Worm (Caenorhabditis elegans) whole organism, midembryonic: Measurements from ENCODE around the gene R07B7.8.

Experiments
- cog-1 ChIP-seq: sonication (generic microtip); optimal IDR thresholded peaks from 2 replicates; lab custom pipeline; 2016; ENCODE audit warnings: missing genetic modification characterization, missing compliant biosample characterization
- flt-1 ChIP-seq: fragments of 200-800 bp; sonication (Bioruptor generic); IDR thresholded peaks from 2 replicates; pipeline ENCODE4 v1.3.6; 2022; ENCODE audit warnings: missing genetic modification characterization, missing compliant biosample characterization
- ref-1 ChIP-seq: fragments of 200-800 bp; sonication (Bioruptor generic); conservative IDR thresholded peaks from 2 replicates; pipeline ENCODE4 v1.3.6; 2022; ENCODE audit warnings: missing genetic modification reagents, missing genetic modification characterization, missing compliant biosample characterization
- tab-1 ChIP-seq: fragments of 200-800 bp; sonication (Bioruptor generic); IDR thresholded peaks from 2 replicates; pipeline ENCODE4 v1.3.6; 2022; ENCODE audit warnings: missing genetic modification characterization, missing compliant biosample characterization
- ztf-23 ChIP-seq: fragments of 200-800 bp; sonication (Bioruptor generic); IDR thresholded peaks from 2 replicates; pipeline ENCODE4 v1.3.6; 2022; ENCODE audit warnings: missing genetic modification reagents, missing genetic modification characterization, missing compliant biosample characterization
- ztf-29 ChIP-seq: fragments of 200-800 bp; sonication (Bioruptor generic); IDR thresholded peaks from 2 replicates; pipeline ENCODE4 v1.3.6; 2022; ENCODE audit warnings: missing genetic modification reagents, missing genetic modification characterization, missing compliant biosample characterization

DNA sequence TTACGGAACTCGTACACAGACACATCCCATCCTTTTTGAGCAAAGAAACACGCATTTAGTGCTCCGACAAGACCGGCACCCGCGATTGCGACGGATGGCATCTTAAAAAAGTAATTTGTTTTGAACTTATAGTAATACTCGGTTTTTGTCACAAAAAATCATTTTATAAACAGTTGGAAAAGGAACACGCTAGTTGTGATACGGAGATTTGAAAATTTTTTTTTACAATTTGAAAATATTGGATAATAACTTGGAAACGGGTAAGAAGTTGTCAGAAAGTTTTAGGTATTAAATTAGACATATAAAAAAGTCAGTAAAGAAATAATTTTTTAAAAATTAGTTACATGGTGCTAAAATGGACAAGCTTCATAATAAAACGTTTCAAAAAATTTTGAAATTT is 13.7 kb downstream of the R07B7.8 start, which contains the start of gene kmo-1:
- TF ChIP-seq ztf-23 (GFP tag; lab: Robert Waterston, UW) (no peak), flt-1 (GFP tag; lab: Robert Waterston, UW) (no peak), cog-1 (tag; lab: Kevin White, UChicago) (no peak), tab-1 (GFP tag; lab: Robert Waterston, UW) (no peak), ref-1 (no peak), ztf-29 (GFP tag; lab: Robert Waterston, UW) (no peak)
